Worm (Caenorhabditis elegans) whole organism, L4 larva: ENCODE results near the gene sul-1.
A peak's percentile ranks its signal among the peaks of the same experiment; 100 is the strongest.

ENCODE experiments used
- D1046.2 ChIP-seq: fragments of 200-800 bp; sonication (Bioruptor generic); IDR thresholded peaks from 2 replicates; pipeline ENCODE4 v1.3.6; 2022; ENCODE audit warnings: missing genetic modification characterization, missing compliant biosample characterization
- F10B5.3 ChIP-seq: sonication (generic microtip); optimal IDR thresholded peaks from 2 replicates; lab custom pipeline; 2016; ENCODE audit warnings: mild to moderate bottlenecking, missing genetic modification characterization, missing compliant biosample characterization
- F44E2.7 ChIP-seq: fragments of 200-800 bp; sonication (Bioruptor generic); IDR thresholded peaks from 2 replicates; pipeline ENCODE4 v2.1.2; 2022; ENCODE audit warnings: missing genetic modification characterization, missing compliant biosample characterization
- Y48G9A.11 ChIP-seq: fragments of 200-800 bp; sonication (Bioruptor generic); IDR thresholded peaks from 2 replicates; pipeline ENCODE4 v1.3.6; 2022; ENCODE audit warnings: missing genetic modification reagents, missing genetic modification characterization, missing compliant biosample characterization
- Y75B8A.6 ChIP-seq: fragments of 200-800 bp; sonication (Bioruptor generic); IDR thresholded peaks from 2 replicates; pipeline ENCODE4 v1.3.6; 2022; ENCODE audit warnings: missing genetic modification reagents, missing genetic modification characterization, missing compliant biosample characterization
- ZK337.2 ChIP-seq: fragments of 200-800 bp; sonication (Bioruptor generic); IDR thresholded peaks from 2 replicates; pipeline ENCODE4 v1.3.6; 2022; ENCODE audit warnings: missing genetic modification reagents, missing genetic modification characterization, missing compliant biosample characterization
- aha-1 ChIP-seq: fragments of 150-350 bp; peaks from one replicate; lab custom pipeline; 2014; ENCODE audit warnings: missing biosample characterization, missing genetic modification characterization
- attf-4 ChIP-seq: sonication (generic microtip); optimal IDR thresholded peaks from 3 replicates; lab custom pipeline; 2017; ENCODE audit warnings: missing biosample characterization, missing genetic modification characterization
- ces-1 ChIP-seq: fragments of 150-350 bp; sonication (generic microtip); optimal IDR thresholded peaks from 4 replicates; lab custom pipeline; 2014; ENCODE audit warnings: missing biosample characterization, missing genetic modification reagents, missing genetic modification characterization
- daf-12 ChIP-seq: fragments of 150-350 bp; optimal IDR thresholded peaks from 2 replicates; lab custom pipeline; 2014; ENCODE audit warnings: missing biosample characterization, missing genetic modification reagents, missing genetic modification characterization
- daf-16 ChIP-seq, 3 experiments: sonication (generic microtip); optimal IDR thresholded peaks; 2 replicates each; lab custom pipeline; 2016 to 2017; ENCODE audit warnings: missing genetic modification characterization in 3 of 3, missing genetic modification reagents in 3 of 3, mild to moderate bottlenecking in 2 of 3, missing compliant biosample characterization in 2 of 3, missing biosample characterization in 1 of 3, moderate library complexity in 1 of 3
- daf-19 ChIP-seq: fragments of 200-800 bp; sonication (Bioruptor generic); conservative IDR thresholded peaks from 2 replicates; pipeline ENCODE4 v1.3.6; 2022; ENCODE audit warnings: missing genetic modification characterization, missing compliant biosample characterization
- dmd-6 ChIP-seq: fragments of 200-800 bp; sonication (Bioruptor generic); IDR thresholded peaks from 2 replicates; pipeline ENCODE4 v1.3.6; 2022; ENCODE audit warnings: missing genetic modification reagents, missing genetic modification characterization, missing compliant biosample characterization
- dve-1 ChIP-seq: sonication (generic microtip); optimal IDR thresholded peaks from 2 replicates; lab custom pipeline; 2017; ENCODE audit warnings: antibody characterized with exemption, mild to moderate bottlenecking, missing genetic modification characterization, missing compliant biosample characterization; ENCODE audit not compliant: insufficient read depth
- hif-1 ChIP-seq, 2 experiments: sonication (generic microtip); optimal IDR thresholded peaks; 2 replicates each; lab custom pipeline; 2016 to 2017; ENCODE audit warnings: missing compliant biosample characterization in 2 of 2, missing genetic modification characterization in 2 of 2, missing genetic modification reagents in 2 of 2, missing genotype in 2 of 2, mild to moderate bottlenecking in 1 of 2
- hlh-11 ChIP-seq: fragments of 200-800 bp; sonication (Bioruptor generic); optimal IDR thresholded peaks from 2 replicates; lab custom pipeline; 2018; ENCODE audit warnings: mild to moderate bottlenecking, missing genetic modification characterization, missing compliant biosample characterization
- hlh-30 ChIP-seq: sonication (generic microtip); optimal IDR thresholded peaks from 2 replicates; lab custom pipeline; 2017; ENCODE audit warnings: antibody characterized with exemption, mild to moderate bottlenecking, missing genetic modification characterization, missing compliant biosample characterization; ENCODE audit not compliant: insufficient read depth
- hmg-1.1 ChIP-seq: fragments of 200-800 bp; sonication (Bioruptor generic); IDR thresholded peaks from 2 replicates; pipeline ENCODE4 v1.3.6; 2022; ENCODE audit warnings: missing genetic modification reagents, missing genetic modification characterization, missing compliant biosample characterization
- lim-7 ChIP-seq: fragments of 200-800 bp; sonication (Bioruptor generic); IDR thresholded peaks from 2 replicates; pipeline ENCODE4 v1.3.6; 2022; ENCODE audit warnings: missing genetic modification characterization, missing compliant biosample characterization
- lin-29 ChIP-seq: fragments of 200-800 bp; sonication (Bioruptor generic); IDR thresholded peaks from 2 replicates; pipeline ENCODE4 v1.3.6; 2022; ENCODE audit warnings: missing genetic modification reagents, missing genetic modification characterization, missing compliant biosample characterization
- lin-39 ChIP-seq: fragments of 150-350 bp; optimal IDR thresholded peaks from 2 replicates; lab custom pipeline; 2014; ENCODE audit warnings: missing biosample characterization, missing genetic modification reagents, missing genetic modification characterization
- madf-9 ChIP-seq: fragments of 200-800 bp; sonication (Bioruptor generic); conservative IDR thresholded peaks from 2 replicates; pipeline ENCODE4 v1.3.6; 2022; ENCODE audit warnings: missing genetic modification reagents, missing genetic modification characterization, missing compliant biosample characterization
- mdl-1 ChIP-seq, 2 experiments: fragments of 150-350 bp in 1 of 2; sonication (generic microtip) in 1 of 2; optimal IDR thresholded peaks; 2 replicates each; lab custom pipeline; 2014 to 2017; ENCODE audit warnings: missing biosample characterization in 2 of 2, missing genetic modification characterization in 2 of 2
- mdt-29 ChIP-seq: fragments of 200-800 bp; sonication (Bioruptor generic); IDR thresholded peaks from 2 replicates; pipeline ENCODE4 v1.3.6; 2022; ENCODE audit warnings: missing genetic modification reagents, missing genetic modification characterization, missing compliant biosample characterization
- mxl-3 ChIP-seq: fragments of 200-800 bp; sonication (Bioruptor generic); optimal IDR thresholded peaks from 2 replicates; lab custom pipeline; 2018; ENCODE audit warnings: mild to moderate bottlenecking, missing genetic modification characterization, missing compliant biosample characterization
- nhr-111 ChIP-seq: fragments of 200-800 bp; sonication (Bioruptor generic); optimal IDR thresholded peaks from 2 replicates; lab custom pipeline; 2018; ENCODE audit warnings: mild to moderate bottlenecking, missing genetic modification characterization, missing compliant biosample characterization
- nhr-28 ChIP-seq: fragments of 150-350 bp; optimal IDR thresholded peaks from 2 replicates; lab custom pipeline; 2014; ENCODE audit warnings: missing biosample characterization, missing genetic modification characterization
- nhr-48 ChIP-seq: sonication (generic microtip); optimal IDR thresholded peaks from 2 replicates; lab custom pipeline; 2016; ENCODE audit warnings: mild to moderate bottlenecking, missing genetic modification characterization, missing compliant biosample characterization
- nhr-6 ChIP-seq: fragments of 150-350 bp; optimal IDR thresholded peaks from 2 replicates; lab custom pipeline; 2014; ENCODE audit warnings: missing biosample characterization, missing genetic modification characterization
- nhr-76 ChIP-seq: fragments of 150-350 bp; optimal IDR thresholded peaks from 2 replicates; lab custom pipeline; 2014; ENCODE audit warnings: missing biosample characterization, missing genetic modification characterization
- nhr-77 ChIP-seq: fragments of 150-350 bp; optimal IDR thresholded peaks from 2 replicates; lab custom pipeline; 2014; ENCODE audit warnings: missing biosample characterization, missing genetic modification characterization
- php-3 ChIP-seq: fragments of 200-800 bp; sonication (Bioruptor generic); IDR thresholded peaks from 2 replicates; pipeline ENCODE4 v1.3.6; 2022; ENCODE audit warnings: missing genetic modification reagents, missing genetic modification characterization, missing compliant biosample characterization
- pqm-1 ChIP-seq: sonication (generic microtip); optimal IDR thresholded peaks from 2 replicates; lab custom pipeline; 2017; ENCODE audit warnings: missing biosample characterization, missing genetic modification characterization
- rbr-2 ChIP-seq: sonication (generic microtip); optimal IDR thresholded peaks from 2 replicates; lab custom pipeline; 2016; ENCODE audit warnings: missing genotype, missing genetic modification characterization, missing compliant biosample characterization
- saeg-2 ChIP-seq: fragments of 200-800 bp; sonication (Bioruptor generic); IDR thresholded peaks from 2 replicates; pipeline ENCODE4 v1.3.6; 2022; ENCODE audit warnings: missing genetic modification reagents, missing genetic modification characterization, missing compliant biosample characterization
- set-16 ChIP-seq: fragments of 200-800 bp; sonication (Bioruptor generic); IDR thresholded peaks from 2 replicates; pipeline ENCODE4 v1.3.6; 2022; ENCODE audit warnings: missing genetic modification reagents, missing genetic modification characterization, missing compliant biosample characterization
- skn-1 ChIP-seq: fragments of 150-350 bp; optimal IDR thresholded peaks from 2 replicates; lab custom pipeline; 2014; ENCODE audit warnings: missing biosample characterization, missing genetic modification characterization
- tra-1 ChIP-seq: fragments of 200-800 bp; sonication (Bioruptor generic); IDR thresholded peaks from 2 replicates; pipeline ENCODE4 v1.3.6; 2022; ENCODE audit warnings: missing genetic modification reagents, missing genetic modification characterization, missing compliant biosample characterization
- unc-62 ChIP-seq, 3 experiments: fragments of 150-350 bp in 1 of 3; sonication (generic microtip); optimal IDR thresholded peaks in 2 of 3; peaks in 1 of 3; 1 replicate in 1 of 3; 2 replicates in 2 of 3; lab custom pipeline; 2014 to 2017; ENCODE audit warnings: missing biosample characterization in 3 of 3, missing genetic modification characterization in 3 of 3, missing genetic modification reagents in 3 of 3, missing genotype in 1 of 3
- zag-1 ChIP-seq: fragments of 150-350 bp; optimal IDR thresholded peaks from 2 replicates; lab custom pipeline; 2014; ENCODE audit warnings: missing biosample characterization, missing genetic modification characterization
- zfp-3 ChIP-seq: fragments of 200-800 bp; sonication (Bioruptor generic); conservative IDR thresholded peaks from 2 replicates; pipeline ENCODE4 v1.3.6; 2022; ENCODE audit warnings: missing genetic modification reagents, missing genetic modification characterization, missing compliant biosample characterization
- ztf-11 ChIP-seq: fragments of 150-350 bp; optimal IDR thresholded peaks from 2 replicates; lab custom pipeline; 2014; ENCODE audit warnings: missing biosample characterization, missing genetic modification characterization
- ztf-7 ChIP-seq: fragments of 150-350 bp; optimal IDR thresholded peaks from 2 replicates; lab custom pipeline; 2014; ENCODE audit warnings: missing biosample characterization, missing genetic modification characterization

sul-1 gene

ce11 chrX:3285448-3285847, 14.7 kb upstream of the sul-1 start (continued):
- TF ChIP-seq pqm-1 (tag; lab: Kevin White, UChicago): peak; percentile 72
- TF ChIP-seq Y75B8A.6 (GFP tag; lab: Robert Waterston, UW): no peak
- TF ChIP-seq mxl-3 (GFP tag; lab: Kevin White, UChicago): no peak
- TF ChIP-seq set-16 (GFP tag; lab: Robert Waterston, UW): no peak

- TF ChIP-seq daf-16 (GFP tag; optimal IDR thresholded peaks at IDR 0.05; lab: Kevin White, UChicago) (no peak), daf-16 (tag; optimal IDR thresholded peaks at IDR 0.05; lab: Kevin White, UChicago) (peak; percentile 95), php-3 (GFP tag; lab: Robert Waterston, UW) (peak; percentile 54; the same call in 1 of the 2 replicates), dmd-6 (GFP tag; lab: Robert Waterston, UW) (peak; percentile 18; the same call in 1 of the 2 replicates), zfp-3 (GFP tag; lab: Robert Waterston, UW) (no peak), ztf-11 (tag; lab: Kevin White, UChicago) (no peak), dve-1 (peak; percentile 19)
- TF ChIP-seq, all 104 proteins: peak for 4
These were observed 14.3 kb upstream of the sul-1 start for ce11 chrX:3284967-3285366.

ce11 chrX:3283189-3283588, 12.5 kb upstream of the sul-1 start:
- peak; percentile 29 for TF ChIP-seq dve-1
- peak; percentile 5 for TF ChIP-seq nhr-28 (tag; lab: Kevin White, UChicago)
- TF ChIP-seq saeg-2 (GFP tag; lab: Robert Waterston, UW): peak; percentile 45; the same call in 1 of the 2 replicates
- TF ChIP-seq unc-62 (GFP tag; optimal IDR thresholded peaks at IDR 0.05 in 1 of 2; lab: Kevin White, UChicago): no peak
- TF ChIP-seq unc-62 (tag; optimal IDR thresholded peaks at IDR 0.05; lab: Kevin White, UChicago): no peak
- no peak for TF ChIP-seq D1046.2 (GFP tag; lab: Robert Waterston, UW)
- TF ChIP-seq nhr-48 (tag; lab: Kevin White, UChicago): peak; percentile 42
- TF ChIP-seq aha-1 (tag; lab: Kevin White, UChicago): peak; percentile 73
- peak; percentile 0 for TF ChIP-seq nhr-6
- no peak for TF ChIP-seq daf-16 (GFP tag; optimal IDR thresholded peaks at IDR 0.05; lab: Kevin White, UChicago)
- peak; percentile 69 for TF ChIP-seq daf-16 (tag; optimal IDR thresholded peaks at IDR 0.05; lab: Kevin White, UChicago)
- no peak for TF ChIP-seq madf-9 (GFP tag; lab: Robert Waterston, UW)
- no peak for TF ChIP-seq zag-1 (tag; lab: Kevin White, UChicago)
- TF ChIP-seq hlh-11 (tag; lab: Kevin White, UChicago): peak; percentile 48
- TF ChIP-seq dmd-6 (GFP tag; lab: Robert Waterston, UW): peak; percentile 58
- TF ChIP-seq php-3 (GFP tag; lab: Robert Waterston, UW): peak; percentile 58; the same call in 1 of the 2 replicates
- no peak for TF ChIP-seq mxl-3 (GFP tag; lab: Kevin White, UChicago)
- no peak for TF ChIP-seq F44E2.7 (GFP tag; lab: Robert Waterston, UW)

- no peak for TF ChIP-seq ZK337.2 (GFP tag; lab: Robert Waterston, UW)
- TF ChIP-seq daf-19 (GFP tag; lab: Robert Waterston, UW): no peak
- no peak for TF ChIP-seq zag-1 (tag; lab: Kevin White, UChicago)
- TF ChIP-seq ces-1 (GFP tag; lab: Kevin White, UChicago): no peak
- no peak for TF ChIP-seq hmg-1.1 (GFP tag; lab: Robert Waterston, UW)
- no peak for TF ChIP-seq daf-12 (tag; lab: Kevin White, UChicago)
- TF ChIP-seq aha-1 (tag; lab: Kevin White, UChicago): peak; percentile 13
- TF ChIP-seq Y48G9A.11 (GFP tag; lab: Robert Waterston, UW): no peak
- no peak for TF ChIP-seq unc-62 (GFP tag; optimal IDR thresholded peaks at IDR 0.05 in 1 of 2; lab: Kevin White, UChicago)
- TF ChIP-seq unc-62 (tag; optimal IDR thresholded peaks at IDR 0.05; lab: Kevin White, UChicago): no peak
- TF ChIP-seq hif-1 (tag; optimal IDR thresholded peaks at IDR 0.05; lab: Kevin White, UChicago): no peak
- TF ChIP-seq mdt-29 (GFP tag; lab: Robert Waterston, UW): no peak
- no peak for TF ChIP-seq mdl-1 (tag; optimal IDR thresholded peaks at IDR 0.05; lab: Kevin White, UChicago)
- no peak for TF ChIP-seq F10B5.3 (tag; lab: Kevin White, UChicago)
- TF ChIP-seq nhr-77 (tag; lab: Kevin White, UChicago): no peak
- TF ChIP-seq attf-4: no peak
- no peak for TF ChIP-seq hlh-30 (tag; lab: Kevin White, UChicago)
- no peak for TF ChIP-seq nhr-76 (tag; lab: Kevin White, UChicago)
- peak; percentile 62 for TF ChIP-seq nhr-28 (tag; lab: Kevin White, UChicago)
- no peak for TF ChIP-seq tra-1 (GFP tag; lab: Robert Waterston, UW)
- no peak for TF ChIP-seq lim-7
- TF ChIP-seq nhr-111 (GFP tag; lab: Kevin White, UChicago): no peak
- TF ChIP-seq nhr-48 (tag; lab: Kevin White, UChicago): no peak
- no peak for TF ChIP-seq lin-39
- TF ChIP-seq lin-29: no peak
- no peak for TF ChIP-seq daf-16 (GFP tag; optimal IDR thresholded peaks at IDR 0.05; lab: Kevin White, UChicago)
- peak; percentile 64 for TF ChIP-seq daf-16 (tag; optimal IDR thresholded peaks at IDR 0.05; lab: Kevin White, UChicago)
- no peak for TF ChIP-seq skn-1 (tag; lab: Kevin White, UChicago)
- no peak for TF ChIP-seq ztf-7 (tag; lab: Kevin White, UChicago)
- TF ChIP-seq rbr-2 (tag; lab: Kevin White, UChicago): no peak
These were observed 11.6 kb upstream of the sul-1 start, which contains the start of gene K09C4.5 for ce11 chrX:3282306-3282705. Gene K09C4.5 (plus strand): TSS chrX:3282631.
